Fruit fly (Drosophila melanogaster) whole organism, embryonic: Measurements from ENCODE around the gene f-cup.

ENCODE experiments used
- Asciz ChIP-seq: fragments of 200-800 bp; sonication (Bioruptor generic); optimal IDR thresholded peaks from 2 replicates; lab custom pipeline; 2017; ENCODE audit warnings: missing biosample characterization, mild to moderate bottlenecking, missing genetic modification characterization, missing genetic modification reagents
- CG12071 ChIP-seq: fragments of 200-800 bp; sonication (Bioruptor generic); optimal IDR thresholded peaks from 3 replicates; lab custom pipeline; 2018; ENCODE audit warnings: missing biosample characterization, mild to moderate bottlenecking, missing genetic modification characterization
- CG1233 ChIP-seq: fragments of 200-800 bp; sonication (Bioruptor generic); optimal IDR thresholded peaks from 4 replicates; lab custom pipeline; 2018; ENCODE audit warnings: missing biosample characterization, mild to moderate bottlenecking, missing genetic modification characterization
- CG12391 ChIP-seq: fragments of 200-800 bp; sonication (Bioruptor generic); optimal IDR thresholded peaks from 3 replicates; lab custom pipeline; 2018; ENCODE audit warnings: missing biosample characterization, mild to moderate bottlenecking, missing genetic modification characterization, moderate library complexity
- CG15269 ChIP-seq: fragments of 200-800 bp; sonication (Bioruptor generic); optimal IDR thresholded peaks from 2 replicates; lab custom pipeline; 2018; ENCODE audit warnings: missing biosample characterization, mild to moderate bottlenecking, missing genetic modification characterization, moderate library complexity
- CG15696 ChIP-seq: fragments of 200-800 bp; sonication (Bioruptor generic); optimal IDR thresholded peaks from 2 replicates; lab custom pipeline; 2019; ENCODE audit warnings: missing biosample characterization, mild to moderate bottlenecking, missing genetic modification characterization, moderate library complexity
- CG17361 ChIP-seq: fragments of 200-800 bp; sonication (Bioruptor generic); IDR thresholded peaks from 3 replicates; pipeline ENCODE4 v1.3.6; 2022; ENCODE audit warnings: missing biosample characterization, missing genetic modification characterization
- CG1792 ChIP-seq: fragments of 200-800 bp; sonication (Bioruptor generic); optimal IDR thresholded peaks from 2 replicates; lab custom pipeline; 2016; ENCODE audit warnings: missing biosample characterization, missing genetic modification characterization
- CG18476 ChIP-seq: fragments of 200-800 bp; sonication (Bioruptor generic); optimal IDR thresholded peaks from 2 replicates; lab custom pipeline; 2016; ENCODE audit warnings: missing biosample characterization, mild to moderate bottlenecking, missing genetic modification characterization
- CG2889 ChIP-seq: fragments of 200-800 bp; sonication (Bioruptor generic); IDR thresholded peaks from 3 replicates; pipeline ENCODE4 v1.3.6; 2022; ENCODE audit warnings: missing biosample characterization, missing genetic modification characterization
- CG33557 ChIP-seq: fragments of 200-800 bp; sonication (Bioruptor generic); optimal IDR thresholded peaks from 2 replicates; lab custom pipeline; 2019; ENCODE audit warnings: missing biosample characterization, mild to moderate bottlenecking, missing genetic modification characterization, moderate library complexity
- CG4404 ChIP-seq: fragments of 200-800 bp; sonication (Bioruptor generic); IDR thresholded peaks from 2 replicates; pipeline ENCODE4 v1.3.6; 2022; ENCODE audit warnings: missing biosample characterization, missing genetic modification characterization
- CG4820 ChIP-seq: fragments of 200-800 bp; sonication (Bioruptor generic); optimal IDR thresholded peaks from 3 replicates; lab custom pipeline; 2016; ENCODE audit warnings: missing biosample characterization, missing genetic modification characterization
- CG5245 ChIP-seq: fragments of 200-800 bp; sonication (Bioruptor generic); optimal IDR thresholded peaks from 3 replicates; lab custom pipeline; 2016; ENCODE audit warnings: missing biosample characterization, missing genetic modification characterization
- CG6254 ChIP-seq: fragments of 200-800 bp; sonication (Bioruptor generic); optimal IDR thresholded peaks from 3 replicates; lab custom pipeline; 2017; ENCODE audit warnings: mild to moderate bottlenecking, missing biosample characterization, missing genetic modification reagents, missing genetic modification characterization
- CG6813 ChIP-seq: fragments of 200-800 bp; sonication (Bioruptor generic); optimal IDR thresholded peaks from 2 replicates; lab custom pipeline; 2017; ENCODE audit warnings: missing biosample characterization, missing genetic modification characterization, mild to moderate bottlenecking, moderate library complexity, missing genetic modification reagents
- CG7271 ChIP-seq: fragments of 200-800 bp; sonication (Bioruptor generic); optimal IDR thresholded peaks from 2 replicates; lab custom pipeline; 2018; ENCODE audit warnings: missing biosample characterization, mild to moderate bottlenecking, missing genetic modification characterization, moderate library complexity
- CG8359 ChIP-seq: fragments of 200-800 bp; sonication (Bioruptor generic); optimal IDR thresholded peaks from 2 replicates; lab custom pipeline; 2017; ENCODE audit warnings: missing biosample characterization, mild to moderate bottlenecking, missing genetic modification characterization, borderline replicate concordance
- CG8765 ChIP-seq: fragments of 200-800 bp; sonication (Bioruptor generic); IDR thresholded peaks from 2 replicates; pipeline ENCODE4 v1.3.6; 2022; ENCODE audit warnings: missing biosample characterization, missing genetic modification characterization
- Doc3 ChIP-seq: fragments of 200-800 bp; sonication (Bioruptor generic); IDR thresholded peaks from 3 replicates; pipeline ENCODE4 v1.3.6; 2022; ENCODE audit warnings: missing biosample characterization, missing genetic modification characterization; ENCODE audit not compliant: partially characterized antibody
- Hsf ChIP-seq: fragments of 200-800 bp; sonication (Bioruptor generic); optimal IDR thresholded peaks from 3 replicates; lab custom pipeline; 2016; ENCODE audit warnings: missing biosample characterization, missing genetic modification characterization
- Lim3 ChIP-seq: fragments of 200-800 bp; sonication (Bioruptor generic); IDR thresholded peaks from 2 replicates; pipeline ENCODE4 v1.3.6; 2022; ENCODE audit warnings: missing biosample characterization, missing genetic modification characterization
- PHDP ChIP-seq: fragments of 200-800 bp; sonication (Bioruptor generic); optimal IDR thresholded peaks from 3 replicates; lab custom pipeline; 2018; ENCODE audit warnings: missing biosample characterization, mild to moderate bottlenecking, missing genetic modification characterization, moderate library complexity
- Pdp1 ChIP-seq, 2 experiments: fragments of 200-800 bp; sonication (Bioruptor generic); optimal IDR thresholded peaks; 3 replicates each; lab custom pipeline; 2016; ENCODE audit warnings: missing biosample characterization in 2 of 2, missing genetic modification characterization in 2 of 2, mild to moderate bottlenecking in 1 of 2, moderate library complexity in 1 of 2
- Ptx1 ChIP-seq: fragments of 200-800 bp; sonication (Bioruptor generic); IDR thresholded peaks from 2 replicates; pipeline ENCODE4 v1.3.6; 2022; ENCODE audit warnings: missing biosample characterization, missing genetic modification characterization
- Sox100B ChIP-seq: fragments of 200-800 bp; sonication (Bioruptor generic); optimal IDR thresholded peaks from 3 replicates; lab custom pipeline; 2018; ENCODE audit warnings: missing biosample characterization, mild to moderate bottlenecking, missing genetic modification characterization
- Usf ChIP-seq: fragments of 200-800 bp; sonication (Bioruptor generic); optimal IDR thresholded peaks from 2 replicates; lab custom pipeline; 2017; ENCODE audit warnings: missing genotype, missing biosample characterization, missing genetic modification characterization
- Xrp1 ChIP-seq: fragments of 200-800 bp; sonication (Bioruptor generic); IDR thresholded peaks from 2 replicates; pipeline ENCODE4 v1.3.6; 2022; ENCODE audit warnings: missing biosample characterization, missing genetic modification characterization
- cwo ChIP-seq: fragments of 200-800 bp; sonication (Bioruptor generic); optimal IDR thresholded peaks from 3 replicates; lab custom pipeline; 2017; ENCODE audit warnings: missing biosample characterization, missing genetic modification characterization, mild to moderate bottlenecking, moderate library complexity, missing genetic modification reagents
- danr ChIP-seq: fragments of 200-800 bp; sonication (Bioruptor generic); IDR thresholded peaks from 2 replicates; pipeline ENCODE4 v1.3.6; 2022; ENCODE audit warnings: missing biosample characterization, missing genetic modification characterization
- dmrt99B ChIP-seq: fragments of 200-800 bp; sonication (Bioruptor generic); optimal IDR thresholded peaks from 2 replicates; lab custom pipeline; 2018; ENCODE audit warnings: missing biosample characterization, mild to moderate bottlenecking, missing genetic modification characterization, moderate library complexity
- en ChIP-seq: fragments of 200-800 bp; sonication (Bioruptor generic); optimal IDR thresholded peaks from 2 replicates; lab custom pipeline; 2016; ENCODE audit warnings: missing biosample characterization, missing genetic modification characterization
- eve ChIP-seq, 2 experiments: fragments of >200 bp; optimal IDR thresholded peaks; 2 replicates each; lab custom pipeline; 2017; ENCODE audit warnings: missing biosample characterization in 2 of 2, missing genetic modification characterization in 2 of 2
- grau ChIP-seq: fragments of 200-800 bp; optimal IDR thresholded peaks from 3 replicates; lab custom pipeline; 2019; ENCODE audit warnings: missing biosample characterization, mild to moderate bottlenecking, missing genetic modification characterization, moderate library complexity
- grn ChIP-seq: fragments of 200-800 bp; sonication (Bioruptor generic); optimal IDR thresholded peaks from 3 replicates; lab custom pipeline; 2017; ENCODE audit warnings: missing biosample characterization, missing genetic modification characterization
- ind ChIP-seq: fragments of 200-800 bp; sonication (Bioruptor generic); optimal IDR thresholded peaks from 3 replicates; lab custom pipeline; 2016; ENCODE audit warnings: missing biosample characterization, missing genetic modification characterization
- jigr1 ChIP-seq: fragments of 200-800 bp; sonication (Bioruptor generic); IDR thresholded peaks from 3 replicates; pipeline ENCODE4 v1.3.6; 2022; ENCODE audit warnings: missing biosample characterization, missing genetic modification characterization
- ken ChIP-seq: fragments of 200-800 bp; sonication (Bioruptor generic); IDR thresholded peaks from 3 replicates; pipeline ENCODE4 v1.3.6; 2022; ENCODE audit warnings: missing biosample characterization, missing genetic modification characterization
- mirr ChIP-seq: fragments of 200-800 bp; sonication (Bioruptor generic); optimal IDR thresholded peaks from 3 replicates; lab custom pipeline; 2018; ENCODE audit warnings: missing biosample characterization, mild to moderate bottlenecking, missing genetic modification characterization
- nau ChIP-seq: fragments of 200-800 bp; sonication (Bioruptor generic); optimal IDR thresholded peaks from 3 replicates; lab custom pipeline; 2017; ENCODE audit warnings: missing biosample characterization, mild to moderate bottlenecking, missing genetic modification characterization, missing genetic modification reagents
- nerfin-1 ChIP-seq: fragments of 200-800 bp; sonication (Bioruptor generic); optimal IDR thresholded peaks from 3 replicates; lab custom pipeline; 2019; ENCODE audit warnings: missing biosample characterization, mild to moderate bottlenecking, missing genetic modification characterization, moderate library complexity
- pan ChIP-seq, 4 experiments: fragments of >200 bp in 3 of 4; fragments of 200-800 bp in 1 of 4; sonication (Bioruptor generic) in 1 of 4; optimal IDR thresholded peaks in 3 of 4; IDR thresholded peaks in 1 of 4; 2 replicates each; pipeline versions ENCODE4 v1.3.6 to Lab custom; 2017 to 2022; ENCODE audit warnings: missing biosample characterization in 2 of 4, missing genetic modification characterization in 2 of 4, mixed read lengths in 1 of 4
- pfk ChIP-seq: fragments of 200-800 bp; sonication (Bioruptor generic); optimal IDR thresholded peaks from 2 replicates; lab custom pipeline; 2018; ENCODE audit warnings: missing biosample characterization, mild to moderate bottlenecking, missing genetic modification characterization, moderate library complexity
- phol ChIP-seq: fragments of 200-800 bp; sonication (Bioruptor generic); optimal IDR thresholded peaks from 3 replicates; lab custom pipeline; 2018; ENCODE audit warnings: missing biosample characterization, mild to moderate bottlenecking, missing genetic modification characterization, moderate library complexity
- pum ChIP-seq: fragments of 200-800 bp; sonication (Bioruptor generic); optimal IDR thresholded peaks from 2 replicates; lab custom pipeline; 2016; ENCODE audit warnings: missing biosample characterization, missing genetic modification characterization
- rib ChIP-seq: fragments of 200-800 bp; sonication (Bioruptor generic); IDR thresholded peaks from 2 replicates; pipeline ENCODE4 v1.3.6; 2022; ENCODE audit warnings: missing biosample characterization, missing genetic modification characterization
- so ChIP-seq: fragments of 200-800 bp; sonication (Bioruptor generic); IDR thresholded peaks from 3 replicates; pipeline ENCODE4 v1.3.6; 2022; ENCODE audit warnings: missing biosample characterization, missing genetic modification characterization
- tio ChIP-seq: fragments of 200-800 bp; sonication (Bioruptor generic); optimal IDR thresholded peaks from 2 replicates; lab custom pipeline; 2017; ENCODE audit warnings: missing biosample characterization, missing genetic modification characterization, inconsistent platforms
- trem ChIP-seq: fragments of 200-800 bp; optimal IDR thresholded peaks from 3 replicates; lab custom pipeline; 2019; ENCODE audit warnings: missing biosample characterization, mild to moderate bottlenecking, missing genetic modification characterization, moderate library complexity
- zf30C ChIP-seq: fragments of 200-800 bp; sonication (Bioruptor generic); optimal IDR thresholded peaks from 3 replicates; lab custom pipeline; 2018; ENCODE audit warnings: missing biosample characterization, mild to moderate bottlenecking, missing genetic modification characterization

Gene f-cup

dm6 chr3R:13713541-13713940 is 12.9 kb upstream of the f-cup start (continued):
- TF ChIP-seq Usf (GFP tag; lab: Kevin White, UChicago) (no peak), pum (GFP tag; lab: Kevin White, UChicago) (no peak), CG12391 (peak; percentile 53), CG4404 (GFP tag; lab: Robert Waterston, UW) (peak; percentile 41; the same call in 1 of the 2 replicates), CG4820 (GFP tag; lab: Kevin White, UChicago) (peak; percentile 16), CG8359 (peak; percentile 12), trem (tag; lab: Kevin White, UChicago) (peak; percentile 58), zf30C (peak; percentile 68), CG17361 (GFP tag; lab: Robert Waterston, UW) (peak; percentile 50; the same call in 2 of the 3 replicates), Asciz (GFP tag; lab: Kevin White, UChicago) (peak; percentile 66), CG33557 (GFP tag; lab: Kevin White, UChicago) (peak; percentile 33), CG1792 (GFP tag; lab: Kevin White, UChicago) (no peak), Hsf (GFP tag; lab: Kevin White, UChicago) (no peak), Pdp1 (GFP tag; optimal IDR thresholded peaks at IDR 0.05; lab: Kevin White, UChicago) (peak in 1 of 2 experiments; percentile 32), tio (GFP tag; lab: Kevin White, UChicago) (peak; percentile 8), Sox100B (GFP tag; lab: Kevin White, UChicago) (peak; percentile 71), CG15696 (tag; lab: Kevin White, UChicago) (peak; percentile 62), nau (GFP tag; lab: Kevin White, UChicago) (peak; percentile 15), Ptx1 (GFP tag; lab: Robert Waterston, UW) (peak; percentile 57), danr (GFP tag; lab: Robert Waterston, UW) (0 out of 2 replicates have a peak, but pooled peaks have one; percentile 7), CG2889 (GFP tag; lab: Robert Waterston, UW) (no peak), nerfin-1 (tag; lab: Kevin White, UChicago) (peak; percentile 6), eve (GFP tag; optimal IDR thresholded peaks at IDR 0.05; lab: Kevin White, UChicago) (no peak), CG12071 (GFP tag; lab: Kevin White, UChicago) (no peak), CG18476 (GFP tag; lab: Kevin White, UChicago) (no peak), PHDP (peak; percentile 45), dmrt99B (tag; lab: Kevin White, UChicago) (peak; percentile 61), Lim3 (GFP tag; lab: Robert Waterston, UW) (no peak), pfk (GFP tag; lab: Kevin White, UChicago) (no peak), phol (tag; lab: Kevin White, UChicago) (peak; percentile 58), CG15269 (peak; percentile 28), cwo (GFP tag; lab: Kevin White, UChicago) (peak; percentile 7), CG1233 (GFP tag; lab: Kevin White, UChicago) (peak; percentile 51), ind (peak; percentile 2), CG6254 (GFP tag; lab: Kevin White, UChicago) (peak; percentile 34), pan (optimal IDR thresholded peaks at IDR 0.05; lab: Kevin White, UChicago) (no peak), pan (GFP tag; optimal IDR thresholded peaks at IDR 0.05 in 1 of 2, IDR thresholded peaks at IDR 0.05 in 1 of 2) (no peak), CG8765 (GFP tag; lab: Robert Waterston, UW) (no peak), grn (GFP tag; lab: Kevin White, UChicago) (no peak), CG7271 (tag; lab: Kevin White, UChicago) (peak; percentile 49), mirr (GFP tag; lab: Kevin White, UChicago) (no peak), ken (GFP tag; lab: Robert Waterston, UW) (no peak), so (GFP tag; lab: Robert Waterston, UW) (0 out of 3 replicates have a peak, but pooled peaks have one; percentile 23), grau (tag; lab: Kevin White, UChicago) (peak; percentile 50), CG5245 (GFP tag; lab: Kevin White, UChicago) (no peak), Xrp1 (GFP tag; lab: Robert Waterston, UW) (peak; percentile 58), Doc3 (no peak), rib (GFP tag; lab: Robert Waterston, UW) (no peak), en (GFP tag; lab: Kevin White, UChicago) (no peak), CG6813 (GFP tag; lab: Kevin White, UChicago) (no peak), jigr1 (GFP tag; lab: Robert Waterston, UW) (no peak)
